Worm (Caenorhabditis elegans) whole organism, L4/young adult: Measurements from ENCODE around the gene ppk-3.
A peak's percentile ranks its signal among the peaks of the same experiment; 100 is the strongest.

Source experiments
- W03F9.2 ChIP-seq: fragments of 150-350 bp; optimal IDR thresholded peaks from 2 replicates; lab custom pipeline; 2014; ENCODE audit warnings: missing biosample characterization, missing genetic modification characterization
- dao-5 ChIP-seq: sonication (generic microtip); optimal IDR thresholded peaks from 2 replicates; lab custom pipeline; 2016; ENCODE audit warnings: missing genotype, missing genetic modification characterization, moderate library complexity, missing compliant biosample characterization
- him-1 ChIP-seq: sonication (generic microtip); optimal IDR thresholded peaks from 2 replicates; lab custom pipeline; 2016; ENCODE audit warnings: missing genotype, missing genetic modification reagents, missing genetic modification characterization, missing compliant biosample characterization

ppk-3 gene

DNA sequence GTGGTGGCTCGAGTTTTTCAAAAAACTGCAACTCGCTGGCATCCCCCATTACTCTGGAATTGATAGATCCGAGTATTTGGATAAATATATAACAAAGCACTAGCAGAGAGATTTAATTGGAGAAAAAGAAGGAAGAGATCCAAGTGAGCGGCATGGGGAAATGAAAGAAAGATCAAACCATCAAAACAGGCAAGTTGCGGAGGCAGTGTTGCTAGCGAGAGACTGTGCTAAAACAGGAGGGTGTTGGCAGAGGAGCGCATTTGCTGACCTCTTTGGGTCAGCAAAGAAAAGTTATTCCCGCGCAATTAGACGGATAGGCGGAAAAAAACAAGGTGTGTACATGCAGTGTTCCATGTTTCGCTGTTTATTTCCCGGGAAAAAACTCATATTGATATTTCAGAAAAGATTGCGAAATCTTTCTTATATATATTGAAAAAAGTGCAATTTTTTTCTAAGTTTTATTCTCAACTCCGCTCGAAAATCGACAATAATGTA lies at the start of gene ppk-3:
TSS of gene ppk-3 (minus strand) at position 51 of the 495 bp plus-strand sequence.
- TF ChIP-seq dao-5 (tag; lab: Kevin White, UChicago) (no peak), W03F9.2 (peak; percentile 64), him-1 (no peak)

DNA sequence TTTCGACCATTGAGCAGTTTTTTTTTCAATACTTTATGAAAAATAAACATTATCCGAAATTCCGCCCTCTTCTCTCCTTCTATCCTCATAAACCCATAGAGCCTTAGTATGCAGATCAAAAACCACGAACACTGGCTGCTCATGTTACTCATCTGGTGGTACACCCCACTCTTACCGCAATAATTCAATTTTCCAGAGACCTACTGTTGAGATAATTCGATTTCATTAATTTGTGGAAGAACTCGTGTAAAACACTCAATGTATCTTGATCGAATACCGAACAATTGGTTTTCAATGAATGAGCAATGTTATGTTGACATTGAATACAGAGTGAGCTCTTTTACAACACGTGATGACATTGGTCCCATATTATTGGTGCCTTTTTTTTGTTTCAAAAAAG lies 46.0 kb upstream of the ppk-3 start:
- TF ChIP-seq dao-5 (tag; lab: Kevin White, UChicago) (no peak), W03F9.2 (no peak), him-1 (no peak)

DNA sequence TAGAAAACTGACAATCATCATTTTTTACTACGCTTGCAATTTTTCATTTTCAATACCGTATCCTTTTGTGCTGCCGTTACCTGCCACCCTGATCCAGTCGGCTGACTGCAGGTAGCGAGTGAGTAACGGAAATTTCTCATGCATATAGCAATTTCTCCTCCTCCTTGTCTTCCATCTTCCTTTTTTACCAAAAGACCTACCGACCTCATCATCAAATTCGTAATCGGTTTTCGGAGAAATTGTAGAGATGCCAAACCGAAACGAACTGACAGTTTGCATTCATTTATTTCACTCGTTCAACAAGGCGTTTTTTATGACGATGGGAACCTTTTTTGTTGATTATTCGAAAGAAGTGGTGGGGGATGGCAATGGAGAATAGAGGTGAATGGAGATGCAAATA lies 40.8 kb upstream of the ppk-3 start:
- TF ChIP-seq him-1 (no peak), W03F9.2 (no peak), dao-5 (tag; lab: Kevin White, UChicago) (no peak)

DNA sequence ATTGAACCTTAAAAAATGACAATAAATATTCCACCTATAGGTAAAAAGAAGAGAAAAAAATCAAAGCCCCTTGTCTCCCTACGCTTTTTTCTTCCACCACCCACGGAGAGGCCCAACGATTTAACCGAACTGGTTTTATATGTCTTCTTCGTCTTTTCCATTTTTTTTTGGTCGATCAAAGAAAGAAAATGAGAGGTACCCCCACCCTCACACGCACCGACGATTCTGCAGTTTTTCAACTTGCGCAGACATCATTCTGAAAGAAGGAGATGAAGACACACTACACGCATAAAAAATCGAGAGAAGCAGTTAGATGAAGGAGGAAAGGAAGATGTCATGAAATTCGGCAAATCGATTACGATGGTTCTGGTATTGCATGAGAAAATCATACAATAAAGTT lies 38.9 kb upstream of the ppk-3 start:
- TF ChIP-seq W03F9.2 (no peak), him-1 (no peak), dao-5 (tag; lab: Kevin White, UChicago) (no peak)

DNA sequence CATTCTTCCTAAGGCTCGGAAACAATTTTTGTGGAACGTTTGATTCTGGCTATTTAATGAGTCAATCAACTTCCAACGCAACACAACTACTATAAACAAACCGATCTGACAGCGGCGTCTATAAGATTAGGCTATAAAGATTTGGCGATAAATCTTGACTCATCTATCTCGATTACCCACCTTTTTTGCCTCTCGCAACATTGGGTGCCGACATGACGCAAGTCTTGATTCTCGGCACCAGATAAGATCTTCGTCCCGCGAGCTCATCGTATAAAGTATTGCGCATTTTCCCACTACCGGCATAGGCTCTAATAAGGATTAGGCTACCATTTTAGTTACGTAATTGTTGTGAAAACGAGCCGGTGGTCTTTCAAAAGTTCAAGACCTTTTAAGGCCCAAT lies 36.5 kb upstream of the ppk-3 start:
- TF ChIP-seq him-1, result no peak
- TF ChIP-seq dao-5 (tag; lab: Kevin White, UChicago), result no peak
- TF ChIP-seq W03F9.2, result no peak

DNA sequence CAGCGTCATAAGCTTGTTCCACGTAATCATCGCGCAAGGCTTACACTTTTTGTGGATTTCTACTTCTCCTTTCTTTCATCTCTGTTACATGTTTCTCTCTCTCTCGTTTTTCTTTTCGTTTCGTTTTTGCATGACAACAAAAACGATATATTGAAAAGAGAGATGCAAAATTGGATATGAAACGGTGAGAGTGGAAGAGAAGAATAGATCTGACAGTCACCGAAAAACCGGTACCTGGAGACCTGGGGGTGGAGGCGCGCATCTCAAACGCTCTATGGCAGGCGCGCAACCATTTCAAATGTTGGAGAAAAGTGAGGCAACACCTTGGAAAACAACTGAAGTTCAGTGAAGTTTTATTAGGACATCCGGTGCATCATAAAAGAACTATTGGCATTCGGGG lies 34.2 kb upstream of the ppk-3 start:
- TF ChIP-seq W03F9.2 (no peak), him-1 (no peak), dao-5 (tag; lab: Kevin White, UChicago) (no peak)

DNA sequence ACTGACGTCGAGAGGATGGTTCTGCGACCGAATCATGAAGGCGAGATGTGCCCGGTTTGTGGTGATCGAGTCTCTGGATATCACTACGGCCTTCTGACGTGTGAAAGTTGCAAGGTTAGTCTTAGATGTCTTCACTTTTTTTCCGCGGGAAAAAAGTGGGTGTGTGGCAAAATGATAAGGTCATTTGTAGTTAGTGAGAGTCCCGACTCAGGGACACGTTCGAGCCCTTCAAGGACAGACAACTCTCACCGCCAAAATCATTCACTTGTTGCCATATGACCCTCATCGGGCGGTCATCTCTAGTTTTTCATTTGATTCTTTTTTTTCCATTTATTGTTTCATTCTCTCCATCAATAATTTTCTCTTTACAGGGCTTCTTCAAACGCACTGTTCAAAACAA lies 33.5 kb upstream of the ppk-3 start:
- TF ChIP-seq W03F9.2 (no peak), dao-5 (tag; lab: Kevin White, UChicago) (no peak), him-1 (no peak)

DNA sequence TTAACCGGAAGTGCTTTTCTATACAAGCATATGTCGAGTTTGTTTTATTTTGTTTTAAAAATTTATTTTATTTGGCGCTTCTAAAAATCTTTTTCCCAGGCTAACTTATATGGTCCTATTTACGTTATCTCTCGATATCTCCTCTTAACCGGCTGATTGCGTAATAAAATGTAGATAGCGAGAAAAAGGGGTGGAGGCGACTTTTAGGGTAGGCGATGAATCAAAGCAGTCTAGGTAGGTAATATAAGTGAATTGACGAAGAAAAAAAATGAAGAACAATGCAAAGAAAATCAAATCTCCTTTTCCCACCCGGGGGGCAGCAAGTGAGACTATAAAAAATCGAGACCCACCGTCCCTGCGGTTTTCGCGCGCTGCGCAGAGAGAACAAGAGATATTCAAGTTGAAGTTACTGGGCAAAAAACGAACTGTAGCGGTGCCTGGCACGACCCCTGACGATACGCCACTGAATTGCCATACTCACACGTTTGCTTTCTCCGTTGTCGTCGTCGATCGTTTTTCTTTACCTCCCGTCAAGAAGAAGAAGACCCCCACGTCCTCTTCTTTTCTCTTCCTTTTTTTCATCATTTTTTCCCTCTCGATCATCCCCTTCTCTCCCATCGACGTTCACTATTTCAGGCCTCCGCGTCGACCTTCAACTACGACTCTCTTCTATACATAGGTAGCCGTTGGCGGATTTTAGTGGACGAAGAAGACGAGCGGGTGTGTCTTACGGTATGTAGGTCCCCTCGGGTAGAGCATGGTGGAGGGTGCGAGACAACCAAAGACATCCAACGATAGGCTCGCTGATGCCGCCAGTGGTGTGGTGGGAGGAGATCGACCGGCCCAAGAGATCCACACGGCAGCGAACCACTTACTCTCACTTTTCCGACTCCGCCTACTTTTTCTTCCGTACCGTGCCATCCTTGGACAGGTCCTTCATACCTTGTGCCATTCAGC lies 32.7 kb upstream of the ppk-3 start, which contains the start of gene nhr-25:
TSS of gene nhr-25 (plus strand) at position 637 of the 957 bp plus-strand sequence.
- TF ChIP-seq W03F9.2, result no peak
- no peak for TF ChIP-seq him-1
- TF ChIP-seq dao-5 (tag; lab: Kevin White, UChicago), result no peak

DNA sequence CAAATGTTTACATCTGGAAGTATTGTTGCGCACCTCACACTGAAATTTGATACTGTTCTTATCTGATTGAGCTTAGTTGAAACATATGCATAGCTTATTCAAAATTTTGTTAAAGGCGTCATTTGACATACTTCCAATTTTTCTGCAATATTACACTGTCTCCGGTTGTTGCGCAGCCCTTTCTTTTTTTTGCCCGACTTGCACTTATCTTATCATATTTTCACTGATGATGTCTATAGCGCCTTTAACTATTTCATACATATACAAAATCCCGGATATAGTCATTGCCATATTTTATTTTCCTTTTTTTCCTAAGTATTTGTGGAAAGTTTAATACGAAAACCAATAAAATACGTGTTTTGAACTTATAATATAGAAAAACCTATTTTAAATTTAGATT lies 31.3 kb upstream of the ppk-3 start:
- no peak for TF ChIP-seq W03F9.2
- no peak for TF ChIP-seq him-1
- TF ChIP-seq dao-5 (tag; lab: Kevin White, UChicago), result no peak

DNA sequence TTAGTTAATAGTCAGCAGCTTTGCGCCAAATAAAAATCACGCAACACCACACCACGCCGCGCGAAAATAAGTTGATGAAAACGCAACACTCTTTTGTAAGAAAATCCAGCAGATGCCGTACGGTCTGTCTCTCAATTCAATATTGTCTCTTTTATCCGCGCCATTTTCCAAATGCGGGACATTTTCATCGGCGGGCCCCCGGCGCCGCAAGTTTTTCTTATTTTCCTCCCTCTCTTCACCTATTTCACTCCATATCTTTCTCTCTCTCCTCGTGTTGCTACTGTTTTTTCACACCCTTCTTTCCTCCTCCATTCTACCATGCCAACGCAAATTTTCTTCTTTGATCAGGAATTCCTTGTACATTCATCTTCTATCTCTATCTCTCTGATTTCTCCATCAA lies 30.9 kb upstream of the ppk-3 start:
- TF ChIP-seq W03F9.2 (no peak), him-1 (no peak)

DNA sequence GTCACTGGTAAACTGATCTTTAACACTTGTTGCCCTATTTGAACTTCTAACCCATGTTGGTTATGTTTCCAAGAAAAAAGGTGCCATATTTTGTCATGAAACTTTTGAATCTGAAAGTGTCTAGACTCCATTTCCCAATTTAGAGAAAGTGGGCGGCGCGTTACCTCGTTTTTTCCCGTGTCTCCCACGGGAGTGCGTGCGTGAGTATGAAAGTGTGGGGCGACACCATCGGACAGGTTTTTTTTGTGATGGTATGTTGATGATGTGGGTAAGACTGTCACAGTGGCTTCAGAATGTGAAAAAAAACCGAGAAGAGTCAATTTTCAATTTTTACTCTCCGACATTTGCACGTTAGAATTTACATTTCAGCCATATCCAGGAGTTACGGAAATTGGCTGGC lies 30.3 kb upstream of the ppk-3 start:
- TF ChIP-seq him-1 (no peak), dao-5 (tag; lab: Kevin White, UChicago) (no peak), W03F9.2 (no peak)

DNA sequence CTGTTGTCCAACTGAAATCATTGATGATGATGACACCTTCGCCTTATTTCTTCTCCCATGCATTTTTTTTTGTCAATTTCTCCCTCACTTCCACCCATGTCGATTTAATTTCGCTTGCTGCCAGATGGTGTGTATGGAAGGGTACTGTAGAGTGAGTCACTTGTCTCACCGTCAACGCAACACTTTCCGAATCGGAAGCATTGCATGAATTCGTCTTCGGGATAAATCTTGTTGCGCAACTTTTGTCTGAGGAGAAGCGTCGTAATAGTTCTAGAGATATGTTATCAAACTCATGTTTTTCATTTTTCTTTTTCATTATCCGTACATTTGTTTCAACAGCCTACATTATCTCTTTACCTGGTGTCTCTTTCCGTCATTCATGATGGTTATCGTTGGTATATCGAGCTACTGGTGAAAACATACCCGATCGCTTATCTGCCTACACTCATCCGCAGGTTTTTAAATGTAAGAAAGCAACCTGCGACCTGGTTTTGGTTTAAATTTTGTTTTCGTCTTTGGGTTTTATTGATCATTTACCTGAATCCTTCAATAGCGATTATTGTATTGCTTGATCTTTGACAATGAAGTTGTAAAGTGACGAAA lies 29.1 kb upstream of the ppk-3 start:
- TF ChIP-seq W03F9.2 (no peak), him-1 (no peak), dao-5 (tag; lab: Kevin White, UChicago) (no peak)

DNA sequence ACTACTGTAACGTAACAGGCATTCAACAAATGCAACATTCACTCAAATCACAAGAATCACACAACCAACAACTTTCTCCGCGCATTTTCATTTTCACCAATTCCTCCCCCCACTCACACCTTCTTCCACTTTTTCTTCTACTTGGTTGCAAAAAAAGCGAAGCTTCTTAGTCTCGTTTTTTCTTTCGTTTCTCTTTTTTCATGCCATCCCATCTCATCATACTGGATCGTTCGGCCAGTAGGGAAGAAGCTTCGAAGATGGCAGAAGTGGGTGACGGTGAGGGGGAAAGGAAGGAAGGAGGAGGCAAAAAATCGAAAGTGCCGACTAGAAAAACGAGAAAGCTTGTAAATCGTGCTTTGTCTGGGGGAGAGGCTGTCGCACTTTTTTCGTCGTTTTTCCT lies 27.6 kb upstream of the ppk-3 start:
- TF ChIP-seq dao-5 (tag; lab: Kevin White, UChicago), result no peak
- TF ChIP-seq W03F9.2, result no peak
- no peak for TF ChIP-seq him-1

DNA sequence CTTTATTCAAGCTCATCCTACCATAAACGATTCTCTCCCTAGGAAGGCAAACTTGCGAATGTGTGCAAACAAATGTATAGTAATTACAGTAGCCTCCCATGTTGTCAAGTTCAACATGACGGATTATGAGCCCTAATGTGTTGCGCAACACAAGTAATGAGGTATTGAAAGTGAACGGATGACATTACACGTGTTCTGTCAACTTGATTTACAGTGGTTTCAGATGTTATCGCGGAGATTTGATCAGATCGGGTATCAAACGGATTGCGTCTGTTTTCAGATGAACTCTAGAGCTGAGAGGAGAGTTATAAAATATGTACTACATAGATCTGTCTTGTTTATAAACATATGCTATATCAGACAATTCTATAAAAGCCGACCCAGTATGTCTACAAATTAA lies 26.9 kb upstream of the ppk-3 start:
- no peak for TF ChIP-seq him-1
- no peak for TF ChIP-seq W03F9.2
- no peak for TF ChIP-seq dao-5 (tag; lab: Kevin White, UChicago)

DNA sequence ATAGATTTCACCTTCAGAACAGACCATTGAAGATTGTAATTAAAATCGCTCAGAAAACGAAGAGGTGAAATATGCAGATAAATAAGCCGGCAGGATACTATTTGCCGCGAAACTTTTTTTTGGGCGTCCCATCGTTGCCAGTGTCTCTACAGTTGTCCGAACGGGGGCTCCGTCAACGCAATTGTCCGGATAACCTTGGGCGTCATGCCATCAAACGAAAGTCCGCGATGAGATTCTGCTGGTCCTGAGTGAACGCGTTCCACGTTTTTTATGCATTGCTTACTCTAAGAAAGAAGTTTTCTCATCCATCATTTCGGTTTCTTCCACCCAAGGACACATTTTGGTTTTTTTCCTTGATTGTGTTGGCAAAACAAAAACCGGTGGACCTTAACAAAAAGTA lies 25.4 kb upstream of the ppk-3 start:
- no peak for TF ChIP-seq W03F9.2
- no peak for TF ChIP-seq him-1
- TF ChIP-seq dao-5 (tag; lab: Kevin White, UChicago), result no peak
